Worm (Caenorhabditis elegans) whole organism, L1 larva: ENCODE measurements around the gene C35D10.3.

ENCODE experiments used
- C04F5.9 ChIP-seq: sonication (generic microtip); optimal IDR thresholded peaks from 2 replicates; lab custom pipeline; 2016; ENCODE audit warnings: missing genetic modification characterization, missing compliant biosample characterization
- C16A3.4 ChIP-seq: fragments of 150-350 bp; optimal IDR thresholded peaks from 2 replicates; lab custom pipeline; 2014; ENCODE audit warnings: missing biosample characterization, missing genetic modification characterization
- C34B4.2 ChIP-seq: sonication (generic microtip); optimal IDR thresholded peaks from 2 replicates; lab custom pipeline; 2017; ENCODE audit warnings: mild to moderate bottlenecking, missing genetic modification characterization, missing compliant biosample characterization
- F16B12.6 ChIP-seq: fragments of 150-350 bp; optimal IDR thresholded peaks from 2 replicates; lab custom pipeline; 2014; ENCODE audit warnings: missing biosample characterization, missing genetic modification characterization
- Y116A8C.19 ChIP-seq: sonication (generic microtip); optimal IDR thresholded peaks from 2 replicates; lab custom pipeline; 2016; ENCODE audit warnings: missing compliant biosample characterization, missing genetic modification characterization, borderline replicate concordance
- aha-1 ChIP-seq: fragments of 150-350 bp; optimal IDR thresholded peaks from 2 replicates; lab custom pipeline; 2014; ENCODE audit warnings: missing biosample characterization, missing genetic modification characterization
- blmp-1 ChIP-seq: fragments of 150-350 bp; optimal IDR thresholded peaks from 2 replicates; lab custom pipeline; 2014; ENCODE audit warnings: missing biosample characterization, missing genetic modification characterization
- ceh-63 ChIP-seq: fragments of 200-800 bp; sonication (Bioruptor generic); optimal IDR thresholded peaks from 2 replicates; lab custom pipeline; 2018; ENCODE audit warnings: mild to moderate bottlenecking, missing genetic modification characterization, missing compliant biosample characterization
- ceh-8 ChIP-seq: fragments of 200-800 bp; sonication (Bioruptor generic); optimal IDR thresholded peaks from 2 replicates; lab custom pipeline; 2018; ENCODE audit warnings: mild to moderate bottlenecking, missing genetic modification characterization, moderate library complexity, missing compliant biosample characterization
- ceh-82 ChIP-seq, 3 experiments: fragments of 150-350 bp in 1 of 3; sonication (generic microtip) in 2 of 3; optimal IDR thresholded peaks; 2 replicates each; lab custom pipeline; 2014 to 2017; ENCODE audit warnings: missing biosample characterization in 3 of 3, missing genetic modification characterization in 3 of 3
- ces-1 ChIP-seq: fragments of 150-350 bp; optimal IDR thresholded peaks from 2 replicates; lab custom pipeline; 2014; ENCODE audit warnings: missing biosample characterization, missing genetic modification reagents, missing genetic modification characterization
- dsc-1 ChIP-seq: sonication (generic microtip); optimal IDR thresholded peaks from 2 replicates; lab custom pipeline; 2016; ENCODE audit warnings: mild to moderate bottlenecking, missing genetic modification characterization, missing compliant biosample characterization
- efl-3 ChIP-seq: fragments of 200-800 bp; sonication (Bioruptor generic); optimal IDR thresholded peaks from 2 replicates; lab custom pipeline; 2018; ENCODE audit warnings: mild to moderate bottlenecking, missing genetic modification characterization, missing compliant biosample characterization
- egl-27 ChIP-seq, 2 experiments: fragments of 150-350 bp in 1 of 2; sonication (generic microtip); optimal IDR thresholded peaks; 3 replicates each; lab custom pipeline; 2017 to 2018; ENCODE audit warnings: missing biosample characterization in 2 of 2, missing genetic modification characterization in 2 of 2, missing genetic modification reagents in 2 of 2
- ets-5 ChIP-seq: fragments of 200-800 bp; sonication (Bioruptor generic); IDR thresholded peaks from 2 replicates; pipeline ENCODE4 v1.3.6; 2022; ENCODE audit warnings: missing genetic modification characterization, missing compliant biosample characterization
- fkh-4 ChIP-seq: sonication (generic microtip); optimal IDR thresholded peaks from 2 replicates; lab custom pipeline; 2016; ENCODE audit warnings: missing compliant biosample characterization, missing genetic modification characterization, borderline replicate concordance
- fkh-8 ChIP-seq: sonication (generic microtip); optimal IDR thresholded peaks from 2 replicates; lab custom pipeline; 2016; ENCODE audit warnings: mild to moderate bottlenecking, missing genetic modification characterization, missing compliant biosample characterization
- fos-1 ChIP-seq: fragments of 150-350 bp; optimal IDR thresholded peaks from 2 replicates; lab custom pipeline; 2014; ENCODE audit warnings: missing biosample characterization, missing genetic modification characterization
- grh-1 ChIP-seq: fragments of 200-800 bp; sonication (Bioruptor generic); IDR thresholded peaks from 2 replicates; pipeline ENCODE4 v1.3.6; 2022; ENCODE audit warnings: missing genetic modification reagents, missing genetic modification characterization, missing compliant biosample characterization
- hlh-17 ChIP-seq: fragments of 200-800 bp; sonication (Bioruptor generic); optimal IDR thresholded peaks from 2 replicates; lab custom pipeline; 2018; ENCODE audit warnings: missing genetic modification characterization, mild to moderate bottlenecking, missing compliant biosample characterization, moderate library complexity, borderline replicate concordance
- isw-1 ChIP-seq: fragments of 200-800 bp; sonication (Bioruptor generic); IDR thresholded peaks from 2 replicates; pipeline ENCODE4 v1.3.6; 2022; ENCODE audit warnings: missing genetic modification characterization, missing compliant biosample characterization
- jun-1 ChIP-seq: fragments of 150-350 bp; optimal IDR thresholded peaks from 2 replicates; lab custom pipeline; 2014; ENCODE audit warnings: missing biosample characterization, missing genetic modification reagents, missing genetic modification characterization
- lin-13 ChIP-seq: fragments of 150-350 bp; optimal IDR thresholded peaks from 2 replicates; lab custom pipeline; 2014; ENCODE audit warnings: missing biosample characterization, missing genetic modification reagents, missing genetic modification characterization
- lin-15B ChIP-seq: fragments of 150-350 bp; sonication (generic microtip); optimal IDR thresholded peaks from 3 replicates; lab custom pipeline; 2014; ENCODE audit warnings: missing biosample characterization, missing genetic modification characterization
- lin-35 ChIP-seq, 2 experiments: fragments of 150-350 bp; optimal IDR thresholded peaks; 2 replicates each; lab custom pipeline; 2014; ENCODE audit warnings: missing biosample characterization in 2 of 2, missing genetic modification characterization in 2 of 2, missing genetic modification reagents in 2 of 2
- lin-39 ChIP-seq: fragments of 150-350 bp; optimal IDR thresholded peaks from 2 replicates; lab custom pipeline; 2014; ENCODE audit warnings: missing biosample characterization, missing genetic modification reagents, missing genetic modification characterization
- lir-3 ChIP-seq: sonication (generic microtip); optimal IDR thresholded peaks from 2 replicates; lab custom pipeline; 2016; ENCODE audit warnings: mild to moderate bottlenecking, missing genetic modification characterization, moderate library complexity, missing compliant biosample characterization; ENCODE audit not compliant: poor library complexity
- lsy-2 ChIP-seq, 2 experiments: fragments of 150-350 bp; optimal IDR thresholded peaks; 2 replicates each; lab custom pipeline; 2014; ENCODE audit warnings: missing biosample characterization in 2 of 2, missing genetic modification characterization in 2 of 2
- mab-9 ChIP-seq: fragments of 200-800 bp; sonication (Bioruptor generic); IDR thresholded peaks from 2 replicates; pipeline ENCODE4 v1.3.6; 2022; ENCODE audit warnings: missing genetic modification reagents, missing genetic modification characterization, missing compliant biosample characterization
- mdl-1 ChIP-seq, 2 experiments: fragments of 150-350 bp; optimal IDR thresholded peaks; 2 replicates each; lab custom pipeline; 2014 to 2017; ENCODE audit warnings: missing biosample characterization in 2 of 2, missing genetic modification characterization in 2 of 2, inconsistent platforms in 1 of 2
- nhr-11 ChIP-seq: fragments of 150-350 bp; optimal IDR thresholded peaks from 2 replicates; lab custom pipeline; 2014; ENCODE audit warnings: missing biosample characterization, missing genetic modification characterization
- nhr-12 ChIP-seq: sonication (generic microtip); optimal IDR thresholded peaks from 2 replicates; lab custom pipeline; 2017; ENCODE audit warnings: missing biosample characterization, missing genetic modification characterization
- nhr-19 ChIP-seq: fragments of 200-800 bp; sonication (Bioruptor generic); conservative IDR thresholded peaks from 2 replicates; pipeline ENCODE4 v1.3.6; 2022; ENCODE audit warnings: missing genetic modification characterization, missing compliant biosample characterization
- nhr-237 ChIP-seq: fragments of 150-350 bp; optimal IDR thresholded peaks from 2 replicates; lab custom pipeline; 2014; ENCODE audit warnings: missing biosample characterization, missing genetic modification characterization
- nhr-47 ChIP-seq: sonication (generic microtip); optimal IDR thresholded peaks from 2 replicates; lab custom pipeline; 2016; ENCODE audit warnings: mild to moderate bottlenecking, missing genetic modification characterization, moderate library complexity, missing compliant biosample characterization
- nhr-71 ChIP-seq: sonication (generic microtip); optimal IDR thresholded peaks from 2 replicates; lab custom pipeline; 2016; ENCODE audit warnings: mild to moderate bottlenecking, missing genetic modification characterization, moderate library complexity, missing compliant biosample characterization
- nhr-76 ChIP-seq: sonication (generic microtip); optimal IDR thresholded peaks from 2 replicates; lab custom pipeline; 2017; ENCODE audit warnings: missing biosample characterization, missing genetic modification characterization
- nhr-84 ChIP-seq: sonication (generic microtip); optimal IDR thresholded peaks from 2 replicates; lab custom pipeline; 2017; ENCODE audit warnings: missing biosample characterization, missing genetic modification characterization
- nhr-85 ChIP-seq: sonication (generic microtip); peaks from one replicate; lab custom pipeline; 2016; ENCODE audit warnings: missing genetic modification characterization, inconsistent platforms, missing compliant biosample characterization
- nhr-90 ChIP-seq: sonication (generic microtip); optimal IDR thresholded peaks from 2 replicates; lab custom pipeline; 2016; ENCODE audit warnings: mild to moderate bottlenecking, missing genetic modification characterization, missing compliant biosample characterization; ENCODE audit not compliant: poor library complexity
- pag-3 ChIP-seq: sonication (generic microtip); optimal IDR thresholded peaks from 2 replicates; lab custom pipeline; 2017; ENCODE audit warnings: missing genetic modification characterization, mild to moderate bottlenecking, missing compliant biosample characterization, antibody characterized with exemption, borderline replicate concordance; ENCODE audit not compliant: insufficient read depth
- pax-3 ChIP-seq: fragments of 200-800 bp; sonication (Bioruptor generic); optimal IDR thresholded peaks from 2 replicates; lab custom pipeline; 2018; ENCODE audit warnings: mild to moderate bottlenecking, missing genetic modification characterization, moderate library complexity, missing compliant biosample characterization
- sox-4 ChIP-seq: sonication (generic microtip); optimal IDR thresholded peaks from 2 replicates; lab custom pipeline; 2016; ENCODE audit warnings: missing genetic modification characterization, missing compliant biosample characterization
- sup-37 ChIP-seq: fragments of 200-800 bp; sonication (Bioruptor generic); optimal IDR thresholded peaks from 2 replicates; lab custom pipeline; 2018; ENCODE audit warnings: mild to moderate bottlenecking, missing genetic modification characterization, missing compliant biosample characterization
- swsn-7 ChIP-seq: sonication (generic microtip); optimal IDR thresholded peaks from 2 replicates; lab custom pipeline; 2016; ENCODE audit warnings: missing genetic modification characterization, missing compliant biosample characterization
- unc-130 ChIP-seq: fragments of 150-350 bp; optimal IDR thresholded peaks from 2 replicates; lab custom pipeline; 2017; ENCODE audit warnings: missing biosample characterization, missing genetic modification characterization, inconsistent platforms
- unc-30 ChIP-seq: sonication (generic microtip); optimal IDR thresholded peaks from 2 replicates; lab custom pipeline; 2017; ENCODE audit warnings: missing biosample characterization, missing genetic modification characterization
- unc-62 ChIP-seq: fragments of 150-350 bp; optimal IDR thresholded peaks from 2 replicates; lab custom pipeline; 2014; ENCODE audit warnings: missing biosample characterization, missing genetic modification reagents, missing genetic modification characterization
- unc-86 ChIP-seq: sonication (generic microtip); optimal IDR thresholded peaks from 2 replicates; lab custom pipeline; 2016; ENCODE audit warnings: missing genetic modification characterization, missing compliant biosample characterization
- xbp-1 ChIP-seq: sonication (generic microtip); optimal IDR thresholded peaks from 2 replicates; lab custom pipeline; 2016; ENCODE audit warnings: missing genetic modification characterization, missing compliant biosample characterization
- zip-4 ChIP-seq: fragments of 200-800 bp; sonication (Bioruptor generic); optimal IDR thresholded peaks from 2 replicates; lab custom pipeline; 2018; ENCODE audit warnings: mild to moderate bottlenecking, missing genetic modification characterization, moderate library complexity, missing compliant biosample characterization
- ztf-11 ChIP-seq, 2 experiments: sonication (generic microtip); optimal IDR thresholded peaks; 2 replicates each; lab custom pipeline; 2016 to 2017; ENCODE audit warnings: missing genetic modification characterization in 2 of 2, missing biosample characterization in 1 of 2, missing compliant biosample characterization in 1 of 2
- ztf-4 ChIP-seq: fragments of 150-350 bp; optimal IDR thresholded peaks from 2 replicates; lab custom pipeline; 2014; ENCODE audit warnings: missing biosample characterization, missing genetic modification characterization

Gene C35D10.3

ce11 chrIII:4905405-4905804 lies 36.7 kb downstream of the C35D10.3 start, which contains the start of gene F26F4.8:
Gene F26F4.8 (minus strand): TSS chrIII:4905473.
- TF ChIP-seq nhr-76 (tag; lab: Kevin White, UChicago) (no peak), aha-1 (no peak), pag-3 (tag; lab: Kevin White, UChicago) (peak; percentile 73), Y116A8C.19 (peak; percentile 5), ceh-8 (GFP tag; lab: Kevin White, UChicago) (no peak), F16B12.6 (tag; lab: Kevin White, UChicago) (no peak), ztf-11 (tag; optimal IDR thresholded peaks at IDR 0.05; lab: Kevin White, UChicago) (peak in 1 of 2 experiments; percentile 68), lin-15B (tag; lab: Kevin White, UChicago) (peak; percentile 30), zip-4 (GFP tag; lab: Kevin White, UChicago) (no peak), nhr-19 (no peak), ceh-63 (GFP tag; lab: Kevin White, UChicago) (no peak), ceh-82 (tag; optimal IDR thresholded peaks at IDR 0.05; lab: Kevin White, UChicago) (no peak), hlh-17 (GFP tag; lab: Kevin White, UChicago) (no peak), C04F5.9 (tag; lab: Kevin White, UChicago) (peak; percentile 59), lsy-2 (tag; optimal IDR thresholded peaks at IDR 0.05; lab: Kevin White, UChicago) (peak; percentile 35 to 51), ets-5 (GFP tag; lab: Robert Waterston, UW) (no peak), nhr-84 (tag; lab: Kevin White, UChicago) (no peak), swsn-7 (tag; lab: Kevin White, UChicago) (peak; percentile 19), isw-1 (GFP tag; lab: Robert Waterston, UW) (peak; percentile 37), ztf-4 (tag; lab: Kevin White, UChicago) (no peak), efl-3 (GFP tag; lab: Kevin White, UChicago) (no peak), lin-35 (GFP tag; optimal IDR thresholded peaks at IDR 0.05; lab: Kevin White, UChicago) (peak; percentile 77 to 83), egl-27 (tag; optimal IDR thresholded peaks at IDR 0.05; lab: Kevin White, UChicago) (no peak), nhr-11 (tag; lab: Kevin White, UChicago) (no peak), nhr-71 (peak; percentile 68), unc-130 (tag; lab: Kevin White, UChicago) (no peak), jun-1 (no peak), nhr-85 (tag; lab: Kevin White, UChicago) (peak; percentile 69), nhr-47 (tag; lab: Kevin White, UChicago) (peak; percentile 66), xbp-1 (no peak), unc-62 (GFP tag; lab: Kevin White, UChicago) (no peak), nhr-12 (tag; lab: Kevin White, UChicago) (no peak), fkh-4 (tag; lab: Kevin White, UChicago) (peak; percentile 88), fos-1 (tag; lab: Kevin White, UChicago) (no peak), blmp-1 (tag; lab: Kevin White, UChicago) (no peak), grh-1 (GFP tag; lab: Robert Waterston, UW) (no peak), mdl-1 (tag; optimal IDR thresholded peaks at IDR 0.05; lab: Kevin White, UChicago) (no peak), lir-3 (tag; lab: Kevin White, UChicago) (peak; percentile 82), C16A3.4 (no peak), ces-1 (GFP tag; lab: Kevin White, UChicago) (no peak), unc-30 (tag; lab: Kevin White, UChicago) (no peak), lin-39 (no peak), lin-13 (no peak), sup-37 (GFP tag; lab: Kevin White, UChicago) (no peak), unc-86 (tag; lab: Kevin White, UChicago) (peak; percentile 26), sox-4 (peak; percentile 46), dsc-1 (tag; lab: Kevin White, UChicago) (peak; percentile 53), nhr-237 (tag; lab: Kevin White, UChicago) (no peak), pax-3 (tag; lab: Kevin White, UChicago) (peak; percentile 69), C34B4.2 (tag; lab: Kevin White, UChicago) (no peak), mab-9 (GFP tag; lab: Robert Waterston, UW) (no peak), fkh-8 (tag; lab: Kevin White, UChicago) (peak; percentile 57), nhr-90 (tag; lab: Kevin White, UChicago) (peak; percentile 63)
